Fruit fly (Drosophila melanogaster): ENCODE data around the gene Arp8.

dm6 chrX:17826807-17827703 is 33.5 kb downstream of the Arp8 start, which contains the start of gene Socs16D:
- TF ChIP-seq CG14655 (GFP tag; optimal IDR thresholded peaks at IDR 0.05) (no peak), Ets98B (GFP tag; IDR thresholded peaks at IDR 0.05) (peak; percentile 6; the same call in 1 of the 2 replicates), EcR (GFP tag; optimal IDR thresholded peaks at IDR 0.05) (peak; percentile 20), CG34367 (tag; optimal IDR thresholded peaks at IDR 0.05) (no peak), CG9948 (tag; optimal IDR thresholded peaks at IDR 0.05) (no peak), Pif1B (GFP tag; optimal IDR thresholded peaks at IDR 0.05) (peak; percentile 51), Pif1A (GFP tag; optimal IDR thresholded peaks at IDR 0.05) (no peak)

Data from whole organism, pupa.